Worm (Caenorhabditis elegans) whole organism, L4 larva: ENCODE measurements around the gene mmcm-1.

Source experiments
- D1046.2 ChIP-seq: fragments of 200-800 bp; sonication (Bioruptor generic); IDR thresholded peaks from 2 replicates; pipeline ENCODE4 v1.3.6; 2022; ENCODE audit warnings: missing genetic modification characterization, missing compliant biosample characterization
- T20F7.1 ChIP-seq: fragments of 200-800 bp; sonication (Bioruptor generic); optimal IDR thresholded peaks from 2 replicates; lab custom pipeline; 2018; ENCODE audit warnings: mild to moderate bottlenecking, missing genetic modification characterization, missing compliant biosample characterization
- Y105C5A.15 ChIP-seq: fragments of 200-800 bp; sonication (Bioruptor generic); IDR thresholded peaks from 2 replicates; pipeline ENCODE4 v1.3.6; 2022; ENCODE audit warnings: missing genetic modification characterization, missing compliant biosample characterization
- Y48G9A.11 ChIP-seq: fragments of 200-800 bp; sonication (Bioruptor generic); IDR thresholded peaks from 2 replicates; pipeline ENCODE4 v1.3.6; 2022; ENCODE audit warnings: missing genetic modification reagents, missing genetic modification characterization, missing compliant biosample characterization
- ZK337.2 ChIP-seq: fragments of 200-800 bp; sonication (Bioruptor generic); IDR thresholded peaks from 2 replicates; pipeline ENCODE4 v1.3.6; 2022; ENCODE audit warnings: missing genetic modification reagents, missing genetic modification characterization, missing compliant biosample characterization
- ZK546.5 ChIP-seq, 2 experiments: sonication (generic microtip); optimal IDR thresholded peaks; 2 replicates each; lab custom pipeline; 2017; ENCODE audit warnings: missing biosample characterization in 2 of 2, missing genetic modification characterization in 2 of 2
- aha-1 ChIP-seq: fragments of 150-350 bp; peaks from one replicate; lab custom pipeline; 2014; ENCODE audit warnings: missing biosample characterization, missing genetic modification characterization
- ceh-28 ChIP-seq: fragments of 150-350 bp; optimal IDR thresholded peaks from 2 replicates; lab custom pipeline; 2014; ENCODE audit warnings: missing biosample characterization, missing genetic modification reagents, missing genetic modification characterization
- ceh-44 ChIP-seq: fragments of 200-800 bp; sonication (Bioruptor generic); IDR thresholded peaks from 2 replicates; pipeline ENCODE4 v1.3.6; 2022; ENCODE audit warnings: missing genetic modification reagents, missing genetic modification characterization, missing compliant biosample characterization
- ceh-82 ChIP-seq: sonication (generic microtip); optimal IDR thresholded peaks from 2 replicates; lab custom pipeline; 2017; ENCODE audit warnings: missing biosample characterization, missing genetic modification characterization
- ctbp-1 ChIP-seq: fragments of 200-800 bp; sonication (Bioruptor generic); IDR thresholded peaks from 2 replicates; pipeline ENCODE4 v1.3.6; 2022; ENCODE audit warnings: missing genetic modification reagents, missing genetic modification characterization, missing compliant biosample characterization
- daf-12 ChIP-seq: fragments of 150-350 bp; optimal IDR thresholded peaks from 2 replicates; lab custom pipeline; 2014; ENCODE audit warnings: missing biosample characterization, missing genetic modification reagents, missing genetic modification characterization
- daf-16 ChIP-seq, 3 experiments: sonication (generic microtip); optimal IDR thresholded peaks; 2 replicates each; lab custom pipeline; 2016 to 2017; ENCODE audit warnings: missing genetic modification characterization in 3 of 3, missing genetic modification reagents in 3 of 3, mild to moderate bottlenecking in 2 of 3, missing compliant biosample characterization in 2 of 3, missing biosample characterization in 1 of 3, moderate library complexity in 1 of 3
- daf-8 ChIP-seq: fragments of 200-800 bp; sonication (Bioruptor generic); IDR thresholded peaks from 2 replicates; pipeline ENCODE4 v1.3.6; 2022; ENCODE audit warnings: missing genetic modification characterization, missing compliant biosample characterization
- dmd-9 ChIP-seq: fragments of 200-800 bp; sonication (Bioruptor generic); IDR thresholded peaks from 2 replicates; pipeline ENCODE4 v1.3.6; 2022; ENCODE audit warnings: missing genetic modification reagents, missing genetic modification characterization, missing compliant biosample characterization
- duxl-1 ChIP-seq: sonication (generic microtip); optimal IDR thresholded peaks from 2 replicates; lab custom pipeline; 2016; ENCODE audit warnings: mild to moderate bottlenecking, missing genetic modification characterization, moderate library complexity, missing compliant biosample characterization; ENCODE audit not compliant: poor library complexity
- fos-1 ChIP-seq: fragments of 150-350 bp; optimal IDR thresholded peaks from 2 replicates; lab custom pipeline; 2014; ENCODE audit warnings: missing biosample characterization, missing genetic modification characterization
- hlh-11 ChIP-seq: fragments of 200-800 bp; sonication (Bioruptor generic); optimal IDR thresholded peaks from 2 replicates; lab custom pipeline; 2018; ENCODE audit warnings: mild to moderate bottlenecking, missing genetic modification characterization, missing compliant biosample characterization
- jun-1 ChIP-seq: fragments of 150-350 bp; optimal IDR thresholded peaks from 2 replicates; lab custom pipeline; 2014; ENCODE audit warnings: missing biosample characterization, missing genetic modification reagents, missing genetic modification characterization
- lim-7 ChIP-seq: fragments of 200-800 bp; sonication (Bioruptor generic); IDR thresholded peaks from 2 replicates; pipeline ENCODE4 v1.3.6; 2022; ENCODE audit warnings: missing genetic modification characterization, missing compliant biosample characterization
- lin-1 ChIP-seq: fragments of 200-800 bp; sonication (Bioruptor generic); IDR thresholded peaks from 2 replicates; pipeline ENCODE4 v1.3.6; 2022; ENCODE audit warnings: missing genetic modification reagents, missing genetic modification characterization, missing compliant biosample characterization
- lin-15B ChIP-seq: fragments of 150-350 bp; sonication (generic microtip); optimal IDR thresholded peaks from 3 replicates; lab custom pipeline; 2014; ENCODE audit warnings: missing biosample characterization, missing genetic modification characterization
- lin-29 ChIP-seq: fragments of 200-800 bp; sonication (Bioruptor generic); IDR thresholded peaks from 2 replicates; pipeline ENCODE4 v1.3.6; 2022; ENCODE audit warnings: missing genetic modification reagents, missing genetic modification characterization, missing compliant biosample characterization
- lin-38 ChIP-seq: fragments of 200-800 bp; sonication (Bioruptor generic); IDR thresholded peaks from 2 replicates; pipeline ENCODE4 v1.3.6; 2022; ENCODE audit warnings: missing genetic modification reagents, missing genetic modification characterization, missing compliant biosample characterization
- lsy-2 ChIP-seq, 2 experiments: fragments of 150-350 bp in 1 of 2; sonication (generic microtip) in 1 of 2; optimal IDR thresholded peaks; 2 replicates each; lab custom pipeline; 2014 to 2017; ENCODE audit warnings: missing biosample characterization in 2 of 2, missing genetic modification characterization in 2 of 2
- madf-5 ChIP-seq, 2 experiments: fragments of 200-800 bp; sonication (Bioruptor generic); IDR thresholded peaks; 2 replicates each; pipeline ENCODE4 v1.3.6; 2022; ENCODE audit warnings: missing compliant biosample characterization in 2 of 2, missing genetic modification characterization in 2 of 2
- mdl-1 ChIP-seq, 2 experiments: fragments of 150-350 bp in 1 of 2; sonication (generic microtip) in 1 of 2; optimal IDR thresholded peaks; 2 replicates each; lab custom pipeline; 2014 to 2017; ENCODE audit warnings: missing biosample characterization in 2 of 2, missing genetic modification characterization in 2 of 2
- mes-2 ChIP-seq: sonication (generic microtip); optimal IDR thresholded peaks from 2 replicates; lab custom pipeline; 2016; ENCODE audit warnings: missing genotype, mild to moderate bottlenecking, missing genetic modification characterization, missing compliant biosample characterization; ENCODE audit not compliant: poor library complexity, severe bottlenecking
- mxl-2 ChIP-seq: fragments of 200-800 bp; sonication (Bioruptor generic); conservative IDR thresholded peaks from 2 replicates; pipeline ENCODE4 v1.3.6; 2022; ENCODE audit warnings: missing genetic modification reagents, missing genetic modification characterization, missing compliant biosample characterization
- nhr-10 ChIP-seq: fragments of 150-350 bp; optimal IDR thresholded peaks from 2 replicates; lab custom pipeline; 2014; ENCODE audit warnings: missing biosample characterization, missing genetic modification characterization
- nhr-102 ChIP-seq: sonication (generic microtip); optimal IDR thresholded peaks from 2 replicates; lab custom pipeline; 2016; ENCODE audit warnings: mild to moderate bottlenecking, missing genetic modification characterization, moderate library complexity, missing compliant biosample characterization
- nhr-11 ChIP-seq: fragments of 150-350 bp; optimal IDR thresholded peaks from 2 replicates; lab custom pipeline; 2014; ENCODE audit warnings: missing biosample characterization, missing genetic modification characterization
- nhr-111 ChIP-seq: fragments of 200-800 bp; sonication (Bioruptor generic); optimal IDR thresholded peaks from 2 replicates; lab custom pipeline; 2018; ENCODE audit warnings: mild to moderate bottlenecking, missing genetic modification characterization, missing compliant biosample characterization
- nhr-237 ChIP-seq: sonication (generic microtip); optimal IDR thresholded peaks from 2 replicates; lab custom pipeline; 2017; ENCODE audit warnings: missing biosample characterization, missing genetic modification characterization
- nhr-28 ChIP-seq: fragments of 150-350 bp; optimal IDR thresholded peaks from 2 replicates; lab custom pipeline; 2014; ENCODE audit warnings: missing biosample characterization, missing genetic modification characterization
- nhr-42 ChIP-seq: fragments of 200-800 bp; sonication (Bioruptor generic); IDR thresholded peaks from 2 replicates; pipeline ENCODE4 v1.3.6; 2022; ENCODE audit warnings: missing genetic modification characterization, missing compliant biosample characterization
- nhr-48 ChIP-seq: sonication (generic microtip); optimal IDR thresholded peaks from 2 replicates; lab custom pipeline; 2016; ENCODE audit warnings: mild to moderate bottlenecking, missing genetic modification characterization, missing compliant biosample characterization
- nhr-77 ChIP-seq: fragments of 150-350 bp; optimal IDR thresholded peaks from 2 replicates; lab custom pipeline; 2014; ENCODE audit warnings: missing biosample characterization, missing genetic modification characterization
- pqm-1 ChIP-seq: sonication (generic microtip); optimal IDR thresholded peaks from 2 replicates; lab custom pipeline; 2017; ENCODE audit warnings: missing biosample characterization, missing genetic modification characterization
- saeg-2 ChIP-seq: fragments of 200-800 bp; sonication (Bioruptor generic); IDR thresholded peaks from 2 replicates; pipeline ENCODE4 v1.3.6; 2022; ENCODE audit warnings: missing genetic modification reagents, missing genetic modification characterization, missing compliant biosample characterization
- set-16 ChIP-seq: fragments of 200-800 bp; sonication (Bioruptor generic); IDR thresholded peaks from 2 replicates; pipeline ENCODE4 v1.3.6; 2022; ENCODE audit warnings: missing genetic modification reagents, missing genetic modification characterization, missing compliant biosample characterization
- skn-1 ChIP-seq: fragments of 150-350 bp; optimal IDR thresholded peaks from 2 replicates; lab custom pipeline; 2014; ENCODE audit warnings: missing biosample characterization, missing genetic modification characterization
- snpc-1.2 ChIP-seq: fragments of 200-800 bp; sonication (Bioruptor generic); IDR thresholded peaks from 2 replicates; pipeline ENCODE4 v1.3.6; 2022; ENCODE audit warnings: missing genetic modification reagents, missing genetic modification characterization, missing compliant biosample characterization
- snpc-4 ChIP-seq: fragments of 150-350 bp; optimal IDR thresholded peaks from 2 replicates; lab custom pipeline; 2014; ENCODE audit warnings: missing biosample characterization, missing genetic modification characterization
- spr-3 ChIP-seq: fragments of 200-800 bp; sonication (Bioruptor generic); optimal IDR thresholded peaks from 2 replicates; lab custom pipeline; 2018; ENCODE audit warnings: mild to moderate bottlenecking, missing genetic modification characterization, missing compliant biosample characterization
- tra-1 ChIP-seq: fragments of 200-800 bp; sonication (Bioruptor generic); IDR thresholded peaks from 2 replicates; pipeline ENCODE4 v1.3.6; 2022; ENCODE audit warnings: missing genetic modification reagents, missing genetic modification characterization, missing compliant biosample characterization
- unc-39 ChIP-seq: sonication (generic microtip); optimal IDR thresholded peaks from 2 replicates; lab custom pipeline; 2017; ENCODE audit warnings: missing biosample characterization, missing genetic modification characterization
- zfp-3 ChIP-seq: fragments of 200-800 bp; sonication (Bioruptor generic); conservative IDR thresholded peaks from 2 replicates; pipeline ENCODE4 v1.3.6; 2022; ENCODE audit warnings: missing genetic modification reagents, missing genetic modification characterization, missing compliant biosample characterization
- zip-2 ChIP-seq: fragments of 150-350 bp; optimal IDR thresholded peaks from 2 replicates; lab custom pipeline; 2014; ENCODE audit warnings: missing biosample characterization, missing genetic modification characterization
- ztf-11 ChIP-seq: fragments of 150-350 bp; optimal IDR thresholded peaks from 2 replicates; lab custom pipeline; 2014; ENCODE audit warnings: missing biosample characterization, missing genetic modification characterization
- ztf-7 ChIP-seq: fragments of 150-350 bp; optimal IDR thresholded peaks from 2 replicates; lab custom pipeline; 2014; ENCODE audit warnings: missing biosample characterization, missing genetic modification characterization

Gene mmcm-1

DNA sequence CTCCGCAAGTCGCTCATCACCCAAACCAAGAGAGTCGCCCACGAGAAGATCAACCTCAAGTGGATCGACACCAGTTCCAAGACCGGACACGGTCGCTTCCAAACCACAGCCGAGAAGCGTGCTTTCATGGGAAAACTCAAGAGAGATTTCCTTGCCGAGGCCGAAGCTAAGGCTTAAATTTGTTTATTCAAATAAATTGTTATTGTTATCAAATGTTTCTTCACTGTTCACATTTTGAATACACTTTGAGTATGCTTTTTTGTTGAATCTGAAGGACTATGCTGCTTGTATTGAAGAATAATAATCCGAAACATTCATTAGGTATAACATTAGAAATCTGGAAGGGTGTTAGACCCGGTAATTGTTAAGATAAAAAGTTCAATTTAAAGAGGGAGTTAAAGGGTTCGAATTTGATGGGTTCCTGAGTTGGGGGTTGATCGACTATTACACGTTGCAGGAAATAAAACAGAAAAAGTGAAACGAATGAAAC lies 38.1 kb downstream of the mmcm-1 start:
- TF ChIP-seq lin-1 (peak; percentile 17), ctbp-1 (GFP tag; lab: Robert Waterston, UW) (peak; percentile 37; the same call in 1 of the 2 replicates), daf-12 (no peak), nhr-102 (tag; lab: Kevin White, UChicago) (peak; percentile 56), daf-8 (GFP tag; lab: Robert Waterston, UW) (no peak), daf-16 (GFP tag; optimal IDR thresholded peaks at IDR 0.05; lab: Kevin White, UChicago) (peak in 1 of 2 experiments; percentile 18), daf-16 (tag; optimal IDR thresholded peaks at IDR 0.05; lab: Kevin White, UChicago) (peak; percentile 3), nhr-77 (tag; lab: Kevin White, UChicago) (peak; percentile 32), ztf-7 (tag; lab: Kevin White, UChicago) (no peak), ceh-44 (no peak), T20F7.1 (GFP tag; lab: Kevin White, UChicago) (peak; percentile 36), snpc-1.2 (GFP tag; lab: Robert Waterston, UW) (peak; percentile 71), spr-3 (GFP tag; lab: Kevin White, UChicago) (peak; percentile 54), mdl-1 (tag; optimal IDR thresholded peaks at IDR 0.05; lab: Kevin White, UChicago) (peak in 1 of 2 experiments; percentile 1), zip-2 (tag; lab: Kevin White, UChicago) (no peak), mes-2 (peak; percentile 58), nhr-28 (tag; lab: Kevin White, UChicago) (no peak), pqm-1 (tag; lab: Kevin White, UChicago) (no peak), unc-39 (no peak), lsy-2 (tag; optimal IDR thresholded peaks at IDR 0.05; lab: Kevin White, UChicago) (peak; percentile 53 to 54), snpc-4 (no peak), nhr-11 (tag; lab: Kevin White, UChicago) (no peak), ZK337.2 (GFP tag; lab: Robert Waterston, UW) (no peak), nhr-10 (tag; lab: Kevin White, UChicago) (no peak), Y105C5A.15 (peak; percentile 27; the same call in 1 of the 2 replicates), lin-38 (peak; percentile 78), duxl-1 (no peak), nhr-237 (tag; lab: Kevin White, UChicago) (no peak), nhr-42 (0 out of 2 replicates have a peak, but pooled peaks have one; percentile 42), lim-7 (GFP tag; lab: Robert Waterston, UW) (peak; percentile 64), nhr-48 (tag; lab: Kevin White, UChicago) (peak; percentile 16), saeg-2 (GFP tag; lab: Robert Waterston, UW) (no peak), Y48G9A.11 (peak; percentile 73), ceh-28 (no peak), zfp-3 (GFP tag; lab: Robert Waterston, UW) (peak; percentile 86; the same call in 1 of the 2 replicates), ZK546.5 (tag; optimal IDR thresholded peaks at IDR 0.05; lab: Kevin White, UChicago) (no peak), jun-1 (tag; lab: Kevin White, UChicago) (no peak), ceh-82 (tag; lab: Kevin White, UChicago) (no peak), skn-1 (tag; lab: Kevin White, UChicago) (no peak), lin-29 (GFP tag; lab: Robert Waterston, UW) (no peak), nhr-111 (GFP tag; lab: Kevin White, UChicago) (no peak), hlh-11 (no peak), madf-5 (GFP tag; IDR thresholded peaks at IDR 0.05; lab: Robert Waterston, UW) (peak in 1 of 2 experiments; percentile 82; a peak in 1 of 4 replicates), mxl-2 (GFP tag; lab: Robert Waterston, UW) (no peak), fos-1 (tag; lab: Kevin White, UChicago) (no peak), lin-15B (tag; lab: Kevin White, UChicago) (no peak), ztf-11 (tag; lab: Kevin White, UChicago) (no peak), tra-1 (GFP tag; lab: Robert Waterston, UW) (no peak; the same call in 1 of the 2 replicates), aha-1 (tag; lab: Kevin White, UChicago) (peak; percentile 93), D1046.2 (GFP tag; lab: Robert Waterston, UW) (peak; percentile 75; the same call in 1 of the 2 replicates), dmd-9 (GFP tag; lab: Robert Waterston, UW) (no peak), set-16 (GFP tag; lab: Robert Waterston, UW) (peak; percentile 44)
